Worm (Caenorhabditis elegans) whole organism, L4/young adult: ENCODE data around the gene ZC266.1.

ENCODE experiments used
- W03F9.2 ChIP-seq: fragments of 150-350 bp; optimal IDR thresholded peaks from 2 replicates; lab custom pipeline; 2014; ENCODE audit warnings: missing biosample characterization, missing genetic modification characterization
- dao-5 ChIP-seq: sonication (generic microtip); optimal IDR thresholded peaks from 2 replicates; lab custom pipeline; 2016; ENCODE audit warnings: missing genotype, missing genetic modification characterization, moderate library complexity, missing compliant biosample characterization

- no peak for TF ChIP-seq dao-5 (tag; lab: Kevin White, UChicago)
- TF ChIP-seq W03F9.2 (tag; lab: Kevin White, UChicago), result no peak
These were observed 37.7 kb downstream of the ZC266.1 start, which contains the start of gene srx-74 for ce11 chrV:4662400-4662799.
